Fruit fly (Drosophila melanogaster): ENCODE results near the gene CG6041.

The CG6041 gene

dm6 chrX:5977113-5977512 lies 29.2 kb downstream of the CG6041 start:
- TF ChIP-seq OdsH (GFP tag; optimal IDR thresholded peaks at IDR 0.05) (no peak), N (GFP tag; optimal IDR thresholded peaks at IDR 0.05) (no peak), psq (GFP tag; optimal IDR thresholded peaks at IDR 0.05) (no peak), GATAd (GFP tag; optimal IDR thresholded peaks at IDR 0.05) (no peak), Dif (GFP tag; optimal IDR thresholded peaks at IDR 0.05; ENCODE audit: partially characterized antibody) (no peak), CrebA (GFP tag; optimal IDR thresholded peaks at IDR 0.05; ENCODE audit: borderline replicate concordance) (no peak), woc (GFP tag; optimal IDR thresholded peaks at IDR 0.05) (no peak), ey (GFP tag; optimal IDR thresholded peaks at IDR 0.05) (no peak), dsf (GFP tag; optimal IDR thresholded peaks at IDR 0.05; ENCODE audit: borderline replicate concordance) (no peak), pan (optimal IDR thresholded peaks at IDR 0.05) (no peak), Rel (GFP tag; optimal IDR thresholded peaks at IDR 0.05) (no peak), Rel (tag; optimal IDR thresholded peaks at IDR 0.05) (no peak), Jra (GFP tag; optimal IDR thresholded peaks at IDR 0.05) (no peak), CG32264 (GFP tag; optimal IDR thresholded peaks at IDR 0.05) (no peak), Myc (optimal IDR thresholded peaks at IDR 0.05) (no peak), sv (GFP tag; optimal IDR thresholded peaks at IDR 0.05) (no peak), dmrt93B (GFP tag; optimal IDR thresholded peaks at IDR 0.05) (no peak), sage (GFP tag; optimal IDR thresholded peaks at IDR 0.05) (no peak), dl (GFP tag; optimal IDR thresholded peaks at IDR 0.05; ENCODE audit: insufficient read depth in 1 of 2, partially characterized antibody in 2 of 2) (no peak), Abd-B (GFP tag; optimal IDR thresholded peaks at IDR 0.05) (no peak)

- TF ChIP-seq rgr (GFP tag; optimal IDR thresholded peaks at IDR 0.05) (no peak), sage (GFP tag; optimal IDR thresholded peaks at IDR 0.05) (no peak), OdsH (GFP tag; optimal IDR thresholded peaks at IDR 0.05) (no peak), Dif (GFP tag; optimal IDR thresholded peaks at IDR 0.05; ENCODE audit: partially characterized antibody) (no peak), jim (GFP tag; optimal IDR thresholded peaks at IDR 0.05) (no peak), foxo (GFP tag; optimal IDR thresholded peaks at IDR 0.05) (no peak), ey (GFP tag; optimal IDR thresholded peaks at IDR 0.05) (no peak), sv (GFP tag; optimal IDR thresholded peaks at IDR 0.05) (no peak), CrebA (GFP tag; optimal IDR thresholded peaks at IDR 0.05; ENCODE audit: borderline replicate concordance) (no peak), brk (GFP tag; optimal IDR thresholded peaks at IDR 0.05) (no peak), lola (GFP tag; optimal IDR thresholded peaks at IDR 0.05) (no peak), GATAd (GFP tag; optimal IDR thresholded peaks at IDR 0.05) (no peak), HLH106 (tag; optimal IDR thresholded peaks at IDR 0.05) (no peak), Sp1 (GFP tag; optimal IDR thresholded peaks at IDR 0.05) (no peak), Myc (optimal IDR thresholded peaks at IDR 0.05) (no peak), Vsx2 (GFP tag; optimal IDR thresholded peaks at IDR 0.05; ENCODE audit: partially characterized antibody) (no peak), Hr83 (GFP tag; optimal IDR thresholded peaks at IDR 0.05; ENCODE audit: poor library complexity, severe bottlenecking) (no peak), usp (GFP tag; optimal IDR thresholded peaks at IDR 0.05) (no peak), Jra (GFP tag; optimal IDR thresholded peaks at IDR 0.05) (no peak), Mio (GFP tag; optimal IDR thresholded peaks at IDR 0.05) (no peak)
These were observed 29.8 kb downstream of the CG6041 start for dm6 chrX:5977769-5978168.

- TF ChIP-seq jim (GFP tag; optimal IDR thresholded peaks at IDR 0.05) (no peak), foxo (GFP tag; optimal IDR thresholded peaks at IDR 0.05) (peak in 1 of 2 experiments; percentile 94), N (GFP tag; optimal IDR thresholded peaks at IDR 0.05) (no peak), ey (GFP tag; optimal IDR thresholded peaks at IDR 0.05) (peak; percentile 92), OdsH (GFP tag; optimal IDR thresholded peaks at IDR 0.05) (peak; percentile 90), Mio (GFP tag; optimal IDR thresholded peaks at IDR 0.05) (peak; percentile 68), tai (GFP tag; optimal IDR thresholded peaks at IDR 0.05) (no peak), woc (GFP tag; optimal IDR thresholded peaks at IDR 0.05) (peak; percentile 66), dl (GFP tag; optimal IDR thresholded peaks at IDR 0.05; ENCODE audit: insufficient read depth in 1 of 2, partially characterized antibody in 2 of 2) (no peak), HLH106 (tag; optimal IDR thresholded peaks at IDR 0.05) (peak; percentile 91), CrebA (GFP tag; optimal IDR thresholded peaks at IDR 0.05; ENCODE audit: borderline replicate concordance) (peak; percentile 89), Vsx2 (GFP tag; optimal IDR thresholded peaks at IDR 0.05; ENCODE audit: partially characterized antibody) (no peak), Sp1 (GFP tag; optimal IDR thresholded peaks at IDR 0.05) (peak; percentile 89), sv (GFP tag; optimal IDR thresholded peaks at IDR 0.05) (peak; percentile 2), br (GFP tag; optimal IDR thresholded peaks at IDR 0.05) (peak; percentile 89), Dfd (GFP tag; optimal IDR thresholded peaks at IDR 0.05) (no peak), Jra (GFP tag; optimal IDR thresholded peaks at IDR 0.05) (peak; percentile 81), Rel (GFP tag; optimal IDR thresholded peaks at IDR 0.05) (peak; percentile 73), Rel (tag; optimal IDR thresholded peaks at IDR 0.05) (peak; percentile 71), fru (GFP tag; optimal IDR thresholded peaks at IDR 0.05) (peak; percentile 91), Hr78 (GFP tag; optimal IDR thresholded peaks at IDR 0.05) (no peak), psq (GFP tag; optimal IDR thresholded peaks at IDR 0.05) (peak; percentile 83), CG9705 (GFP tag; optimal IDR thresholded peaks at IDR 0.05) (peak; percentile 60), usp (GFP tag; optimal IDR thresholded peaks at IDR 0.05) (no peak), Abd-B (GFP tag; optimal IDR thresholded peaks at IDR 0.05) (no peak), CG32264 (GFP tag; optimal IDR thresholded peaks at IDR 0.05) (peak; percentile 68), Hr83 (GFP tag; optimal IDR thresholded peaks at IDR 0.05; ENCODE audit: poor library complexity, severe bottlenecking) (no peak), dmrt93B (GFP tag; optimal IDR thresholded peaks at IDR 0.05) (peak; percentile 90), lola (GFP tag; optimal IDR thresholded peaks at IDR 0.05) (no peak), pan (optimal IDR thresholded peaks at IDR 0.05) (no peak), rgr (GFP tag; optimal IDR thresholded peaks at IDR 0.05) (peak; percentile 92), dsf (GFP tag; optimal IDR thresholded peaks at IDR 0.05; ENCODE audit: borderline replicate concordance) (no peak), GATAd (GFP tag; optimal IDR thresholded peaks at IDR 0.05) (peak; percentile 66), Hnf4 (GFP tag; optimal IDR thresholded peaks at IDR 0.05) (peak; percentile 96), sage (GFP tag; optimal IDR thresholded peaks at IDR 0.05) (peak; percentile 61), h (GFP tag; optimal IDR thresholded peaks at IDR 0.05) (peak; percentile 94), Dif (GFP tag; optimal IDR thresholded peaks at IDR 0.05; ENCODE audit: partially characterized antibody) (no peak), brk (GFP tag; optimal IDR thresholded peaks at IDR 0.05) (peak; percentile 75), Myc (optimal IDR thresholded peaks at IDR 0.05) (no peak)
These were observed 32.9 kb downstream of the CG6041 start for dm6 chrX:5980883-5981282.

All from whole organism, wandering third instar larva.